Fruit fly (Drosophila melanogaster) whole organism, prepupa: ENCODE data around the gene Alg9.
A peak's percentile ranks its signal among the peaks of the same experiment; 100 is the strongest.

Experiments
- Blimp-1 ChIP-seq: fragments of 200-800 bp; sonication (Bioruptor generic); optimal IDR thresholded peaks from 3 replicates; lab custom pipeline; 2017; ENCODE audit warnings: missing biosample characterization, missing genetic modification characterization, mild to moderate bottlenecking, moderate library complexity, missing genetic modification reagents
- CG10631 ChIP-seq: fragments of 200-800 bp; sonication (Bioruptor generic); optimal IDR thresholded peaks from 2 replicates; lab custom pipeline; 2016; ENCODE audit warnings: missing biosample characterization, missing genetic modification characterization
- CG11294 ChIP-seq: fragments of 200-800 bp; sonication (Bioruptor generic); IDR thresholded peaks from 2 replicates; pipeline ENCODE4 v1.3.6; 2022; ENCODE audit warnings: missing biosample characterization, missing genetic modification characterization
- CG11762 ChIP-seq: fragments of 200-800 bp; sonication (Bioruptor generic); optimal IDR thresholded peaks from 3 replicates; lab custom pipeline; 2016; ENCODE audit warnings: missing biosample characterization, missing genetic modification characterization; ENCODE audit not compliant: insufficient read depth
- CG1621 ChIP-seq: fragments of 200-800 bp; sonication (Bioruptor generic); optimal IDR thresholded peaks from 3 replicates; lab custom pipeline; 2018; ENCODE audit warnings: missing biosample characterization, mild to moderate bottlenecking, missing genetic modification characterization
- CG16779 ChIP-seq: fragments of 200-800 bp; sonication (Bioruptor generic); optimal IDR thresholded peaks from 3 replicates; lab custom pipeline; 2017; ENCODE audit warnings: missing biosample characterization, mild to moderate bottlenecking, missing genetic modification characterization
- CG3032 ChIP-seq: fragments of 200-800 bp; optimal IDR thresholded peaks from 2 replicates; lab custom pipeline; 2019; ENCODE audit warnings: missing biosample characterization, mild to moderate bottlenecking, missing genetic modification characterization, moderate library complexity
- CG34406 ChIP-seq: fragments of 200-800 bp; sonication (Bioruptor generic); optimal IDR thresholded peaks from 3 replicates; lab custom pipeline; 2016; ENCODE audit warnings: missing biosample characterization, missing genetic modification characterization
- CG3919 ChIP-seq: fragments of 200-800 bp; sonication (Bioruptor generic); optimal IDR thresholded peaks from 3 replicates; lab custom pipeline; 2016; ENCODE audit warnings: missing biosample characterization, missing genetic modification characterization
- CG4318 ChIP-seq: fragments of 200-800 bp; sonication (Bioruptor generic); optimal IDR thresholded peaks from 3 replicates; lab custom pipeline; 2017; ENCODE audit warnings: missing biosample characterization, mild to moderate bottlenecking, missing genetic modification characterization
- CG6276 ChIP-seq: fragments of 200-800 bp; sonication (Bioruptor generic); optimal IDR thresholded peaks from 2 replicates; lab custom pipeline; 2017; ENCODE audit warnings: missing biosample characterization, mild to moderate bottlenecking, missing genetic modification characterization
- CG6792 ChIP-seq: fragments of 200-800 bp; sonication (Bioruptor generic); optimal IDR thresholded peaks from 3 replicates; lab custom pipeline; 2016; ENCODE audit warnings: missing biosample characterization, missing genetic modification characterization
- CG6808 ChIP-seq: fragments of 200-800 bp; sonication (Bioruptor generic); optimal IDR thresholded peaks from 3 replicates; lab custom pipeline; 2017; ENCODE audit warnings: missing biosample characterization, missing genetic modification characterization, mild to moderate bottlenecking, moderate library complexity, missing genetic modification reagents
- CG6854 ChIP-seq: fragments of 200-800 bp; sonication (Bioruptor generic); optimal IDR thresholded peaks from 2 replicates; lab custom pipeline; 2017; ENCODE audit warnings: missing biosample characterization, mild to moderate bottlenecking, missing genetic modification characterization
- CG7368 ChIP-seq: fragments of 200-800 bp; sonication (Bioruptor generic); optimal IDR thresholded peaks from 3 replicates; lab custom pipeline; 2016; ENCODE audit warnings: missing biosample characterization, missing genetic modification characterization
- CG8319 ChIP-seq: fragments of 200-800 bp; sonication (Bioruptor generic); optimal IDR thresholded peaks from 3 replicates; lab custom pipeline; 2016; ENCODE audit warnings: missing biosample characterization, missing genetic modification characterization
- CG8632 ChIP-seq: fragments of 200-800 bp; sonication (Bioruptor generic); optimal IDR thresholded peaks from 3 replicates; lab custom pipeline; 2016; ENCODE audit warnings: missing biosample characterization, missing genetic modification characterization
- CG9139 ChIP-seq: fragments of 200-800 bp; sonication (Bioruptor generic); optimal IDR thresholded peaks from 3 replicates; lab custom pipeline; 2017; ENCODE audit warnings: missing biosample characterization, mild to moderate bottlenecking, missing genetic modification characterization
- Eip78C ChIP-seq: fragments of 200-800 bp; sonication (Bioruptor generic); peaks from one replicate; lab custom pipeline; 2016; ENCODE audit warnings: missing biosample characterization, missing genetic modification characterization
- Ets21C ChIP-seq: fragments of 200-800 bp; sonication (Bioruptor generic); optimal IDR thresholded peaks from 3 replicates; lab custom pipeline; 2016; ENCODE audit warnings: missing biosample characterization, missing genetic modification characterization
- Ets96B ChIP-seq: fragments of 200-800 bp; optimal IDR thresholded peaks from 2 replicates; lab custom pipeline; 2019; ENCODE audit warnings: missing biosample characterization, mild to moderate bottlenecking, missing genetic modification characterization, moderate library complexity
- Hr39 ChIP-seq: fragments of 200-800 bp; sonication (Bioruptor generic); optimal IDR thresholded peaks from 2 replicates; lab custom pipeline; 2016; ENCODE audit warnings: missing biosample characterization, missing genetic modification characterization
- Hr4 ChIP-seq: fragments of 200-800 bp; sonication (Bioruptor generic); optimal IDR thresholded peaks from 3 replicates; lab custom pipeline; 2016; ENCODE audit warnings: missing biosample characterization, missing genetic modification characterization
- Lpt ChIP-seq: fragments of 200-800 bp; sonication (Bioruptor generic); optimal IDR thresholded peaks from 3 replicates; lab custom pipeline; 2016; ENCODE audit warnings: missing biosample characterization, missing genetic modification characterization
- Met ChIP-seq: fragments of 200-800 bp; sonication (Bioruptor generic); optimal IDR thresholded peaks from 3 replicates; lab custom pipeline; 2016; ENCODE audit warnings: missing biosample characterization, missing genetic modification characterization
- Smox ChIP-seq: fragments of 200-800 bp; sonication (Bioruptor generic); optimal IDR thresholded peaks from 3 replicates; lab custom pipeline; 2016; ENCODE audit warnings: missing biosample characterization, missing genetic modification characterization
- Sox14 ChIP-seq: fragments of 200-800 bp; sonication (Bioruptor generic); optimal IDR thresholded peaks from 3 replicates; lab custom pipeline; 2016; ENCODE audit warnings: missing biosample characterization, missing genetic modification characterization
- Sox15 ChIP-seq: fragments of 200-800 bp; sonication (Bioruptor generic); optimal IDR thresholded peaks from 3 replicates; lab custom pipeline; 2016; ENCODE audit warnings: missing biosample characterization, missing genetic modification characterization
- achi ChIP-seq: fragments of 200-800 bp; sonication (Bioruptor generic); optimal IDR thresholded peaks from 3 replicates; lab custom pipeline; 2016; ENCODE audit warnings: missing biosample characterization, missing genetic modification characterization
- acj6 ChIP-seq: fragments of 200-800 bp; sonication (Bioruptor generic); optimal IDR thresholded peaks from 3 replicates; lab custom pipeline; 2016; ENCODE audit warnings: missing biosample characterization, missing genetic modification characterization
- cyc ChIP-seq: fragments of 200-800 bp; sonication (Bioruptor generic); optimal IDR thresholded peaks from 3 replicates; lab custom pipeline; 2016; ENCODE audit warnings: missing biosample characterization, missing genetic modification characterization
- dac ChIP-seq: fragments of 200-800 bp; sonication (Bioruptor generic); optimal IDR thresholded peaks from 2 replicates; lab custom pipeline; 2017; ENCODE audit warnings: missing biosample characterization, mild to moderate bottlenecking, missing genetic modification characterization
- dsx ChIP-seq: fragments of 200-800 bp; optimal IDR thresholded peaks from 3 replicates; lab custom pipeline; 2019; ENCODE audit warnings: missing biosample characterization, mild to moderate bottlenecking, missing genetic modification characterization, moderate library complexity; ENCODE audit not compliant: poor library complexity, severe bottlenecking
- esn ChIP-seq: fragments of 200-800 bp; sonication (Bioruptor generic); optimal IDR thresholded peaks from 2 replicates; lab custom pipeline; 2016; ENCODE audit warnings: missing biosample characterization, mild to moderate bottlenecking, missing genetic modification characterization, moderate library complexity
- fd59A ChIP-seq: fragments of 200-800 bp; sonication (Bioruptor generic); optimal IDR thresholded peaks from 2 replicates; lab custom pipeline; 2017; ENCODE audit warnings: missing biosample characterization, mild to moderate bottlenecking, missing genetic modification characterization, missing genetic modification reagents
- fd85E ChIP-seq: fragments of 200-800 bp; sonication (Bioruptor generic); optimal IDR thresholded peaks from 3 replicates; lab custom pipeline; 2016; ENCODE audit warnings: missing biosample characterization, missing genetic modification characterization
- lz ChIP-seq: fragments of 200-800 bp; sonication (Bioruptor generic); optimal IDR thresholded peaks from 3 replicates; lab custom pipeline; 2016; ENCODE audit warnings: missing biosample characterization, missing genetic modification characterization
- salr ChIP-seq, 2 experiments: fragments of 200-800 bp; sonication (Bioruptor generic); optimal IDR thresholded peaks; 3 replicates each; lab custom pipeline; 2016 to 2018; ENCODE audit warnings: missing biosample characterization in 2 of 2, missing genetic modification characterization in 2 of 2, mild to moderate bottlenecking in 1 of 2
- spab ChIP-seq: fragments of 200-800 bp; sonication (Bioruptor generic); optimal IDR thresholded peaks from 2 replicates; lab custom pipeline; 2017; ENCODE audit warnings: missing biosample characterization, mild to moderate bottlenecking, missing genetic modification characterization, missing genetic modification reagents
- svp ChIP-seq: fragments of 200-800 bp; sonication (Bioruptor generic); peaks from one replicate; lab custom pipeline; 2016; ENCODE audit warnings: missing biosample characterization, missing genetic modification characterization
- topi ChIP-seq: fragments of 200-800 bp; sonication (Bioruptor generic); optimal IDR thresholded peaks from 3 replicates; lab custom pipeline; 2016; ENCODE audit warnings: missing biosample characterization, missing genetic modification characterization
- vri ChIP-seq: fragments of 200-800 bp; sonication (Bioruptor generic); optimal IDR thresholded peaks from 3 replicates; lab custom pipeline; 2016; ENCODE audit warnings: missing biosample characterization, mild to moderate bottlenecking, missing genetic modification characterization

Gene Alg9

DNA sequence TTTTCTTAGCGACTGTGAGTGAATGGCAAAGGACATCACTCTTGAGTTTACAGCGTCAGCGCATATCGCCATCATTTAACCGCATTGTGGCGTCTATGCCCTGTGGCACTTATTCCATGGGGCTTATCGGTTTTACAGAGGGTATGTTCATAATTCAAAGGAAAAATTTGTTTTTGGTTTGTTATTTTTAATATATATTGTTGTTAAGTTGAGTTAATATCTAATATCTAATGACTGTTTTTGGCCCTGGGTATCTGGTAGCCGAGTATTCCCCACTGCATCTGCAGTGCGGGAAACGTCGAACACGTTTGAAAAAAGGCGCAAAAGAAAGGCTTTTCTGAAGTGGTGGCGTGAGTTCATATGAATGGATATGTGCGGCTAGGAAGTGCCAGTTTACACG is 42.9 kb upstream of the Alg9 start (continued):
- peak; percentile 69 for TF ChIP-seq CG6808 (GFP tag; lab: Kevin White, UChicago)
- peak; percentile 89 for TF ChIP-seq Met (GFP tag; lab: Kevin White, UChicago)
- TF ChIP-seq Ets21C = peak; percentile 67
- TF ChIP-seq Sox14 = peak; percentile 80
- TF ChIP-seq CG1621 (tag; lab: Kevin White, UChicago) = peak; percentile 74
- TF ChIP-seq acj6 (GFP tag; lab: Kevin White, UChicago) = peak; percentile 88
- TF ChIP-seq CG8319 = peak; percentile 35
- peak; percentile 82 for TF ChIP-seq lz (GFP tag; lab: Kevin White, UChicago)
- 0 out of 2 replicates have a peak, but pooled peaks have one; percentile 30 for TF ChIP-seq CG11294 (GFP tag; lab: Robert Waterston, UW)
- peak; percentile 77 for TF ChIP-seq CG6792 (GFP tag; lab: Kevin White, UChicago)
- TF ChIP-seq spab (GFP tag; lab: Kevin White, UChicago) = peak; percentile 72
- TF ChIP-seq CG16779 (tag; lab: Kevin White, UChicago) = no peak
- peak; percentile 77 for TF ChIP-seq CG3032 (tag; lab: Kevin White, UChicago)
- TF ChIP-seq CG11762 (GFP tag; lab: Kevin White, UChicago) = peak; percentile 39
- no peak for TF ChIP-seq CG6854
- TF ChIP-seq CG8632 (GFP tag; lab: Kevin White, UChicago) = peak; percentile 77
- TF ChIP-seq CG7368 = peak; percentile 56
- peak; percentile 31 for TF ChIP-seq CG9139
- no peak for TF ChIP-seq CG6276 (GFP tag; lab: Kevin White, UChicago)
- TF ChIP-seq topi (GFP tag; lab: Kevin White, UChicago) = peak; percentile 70
- TF ChIP-seq CG4318 (GFP tag; lab: Kevin White, UChicago) = peak; percentile 27
- TF ChIP-seq Hr4 (GFP tag; lab: Kevin White, UChicago) = peak; percentile 56
- TF ChIP-seq Ets96B (tag; lab: Kevin White, UChicago) = peak; percentile 77
- peak; percentile 56 for TF ChIP-seq Eip78C (GFP tag; lab: Kevin White, UChicago)
- TF ChIP-seq fd59A = peak; percentile 77
- TF ChIP-seq cyc (GFP tag; lab: Kevin White, UChicago) = peak; percentile 74
- peak; percentile 85 for TF ChIP-seq Hr39
- TF ChIP-seq svp = peak; percentile 89
- TF ChIP-seq CG3919 (GFP tag; lab: Kevin White, UChicago) = peak; percentile 74
- TF ChIP-seq CG34406 = peak; percentile 84
- peak; percentile 61 for TF ChIP-seq achi (GFP tag; lab: Kevin White, UChicago)
- peak; percentile 83 for TF ChIP-seq vri (GFP tag; lab: Kevin White, UChicago)
- peak; percentile 48 for TF ChIP-seq Blimp-1 (GFP tag; lab: Kevin White, UChicago)
- TF ChIP-seq Sox15 (GFP tag; lab: Kevin White, UChicago) = peak; percentile 70
- no peak for TF ChIP-seq Lpt (GFP tag; lab: Kevin White, UChicago)
- TF ChIP-seq salr (GFP tag; optimal IDR thresholded peaks at IDR 0.05; lab: Kevin White, UChicago) = peak; percentile 48 to 67

dm6 chr3R:25181424-25181823 is 40.0 kb upstream of the Alg9 start:
- TF ChIP-seq fd85E (GFP tag; lab: Kevin White, UChicago) = no peak
- TF ChIP-seq CG10631 (GFP tag; lab: Kevin White, UChicago) = no peak
- no peak for TF ChIP-seq CG8632 (GFP tag; lab: Kevin White, UChicago)
- TF ChIP-seq Smox (GFP tag; lab: Kevin White, UChicago) = no peak
- no peak for TF ChIP-seq dac (GFP tag; lab: Kevin White, UChicago)
- no peak for TF ChIP-seq esn (GFP tag; lab: Kevin White, UChicago)
- no peak for TF ChIP-seq fd59A
- TF ChIP-seq dsx (GFP tag; lab: Kevin White, UChicago) = no peak
- no peak for TF ChIP-seq CG6276 (GFP tag; lab: Kevin White, UChicago)
- TF ChIP-seq CG11762 (GFP tag; lab: Kevin White, UChicago) = no peak
- TF ChIP-seq CG4318 (GFP tag; lab: Kevin White, UChicago) = no peak
